Fruit fly (Drosophila melanogaster): ENCODE measurements around the gene Hgsnat.

The Hgsnat gene

dm6 chrX:4885875-4886274 is 32.7 kb upstream of the Hgsnat start:
- TF ChIP-seq dsf (GFP tag; optimal IDR thresholded peaks at IDR 0.05; ENCODE audit: borderline replicate concordance) (no peak), Mio (GFP tag; optimal IDR thresholded peaks at IDR 0.05) (no peak), Dfd (GFP tag; optimal IDR thresholded peaks at IDR 0.05) (no peak), fru (GFP tag; optimal IDR thresholded peaks at IDR 0.05) (no peak), Myc (optimal IDR thresholded peaks at IDR 0.05) (no peak)

dm6 chrX:4894596-4894995 is 23.9 kb upstream of the Hgsnat start:
- TF ChIP-seq Dfd (GFP tag; optimal IDR thresholded peaks at IDR 0.05) (peak; percentile 78), woc (GFP tag; optimal IDR thresholded peaks at IDR 0.05) (no peak)

- TF ChIP-seq pan (optimal IDR thresholded peaks at IDR 0.05) (peak; percentile 8), br (GFP tag; optimal IDR thresholded peaks at IDR 0.05) (no peak)
Observed at dm6 chrX:4896892-4897291, 21.6 kb upstream of the Hgsnat start.

dm6 chrX:4906573-4906972 is 12.0 kb upstream of the Hgsnat start, which contains the start of gene CG6927:
CG6927 (plus strand) TSS chrX:4906900.
- TF ChIP-seq CG32264 (GFP tag; optimal IDR thresholded peaks at IDR 0.05) (no peak), Jra (GFP tag; optimal IDR thresholded peaks at IDR 0.05) (no peak), psq (GFP tag; optimal IDR thresholded peaks at IDR 0.05) (peak; percentile 56), Myc (optimal IDR thresholded peaks at IDR 0.05) (no peak), foxo (GFP tag; optimal IDR thresholded peaks at IDR 0.05) (peak in 1 of 2 experiments; percentile 91), OdsH (GFP tag; optimal IDR thresholded peaks at IDR 0.05) (peak; percentile 47), N (GFP tag; optimal IDR thresholded peaks at IDR 0.05) (no peak), pan (optimal IDR thresholded peaks at IDR 0.05) (no peak), usp (GFP tag; optimal IDR thresholded peaks at IDR 0.05) (no peak), CrebA (GFP tag; optimal IDR thresholded peaks at IDR 0.05; ENCODE audit: borderline replicate concordance) (peak; percentile 30), jim (GFP tag; optimal IDR thresholded peaks at IDR 0.05) (no peak), dsf (GFP tag; optimal IDR thresholded peaks at IDR 0.05; ENCODE audit: borderline replicate concordance) (no peak), fru (GFP tag; optimal IDR thresholded peaks at IDR 0.05) (peak; percentile 82), Dif (GFP tag; optimal IDR thresholded peaks at IDR 0.05; ENCODE audit: partially characterized antibody) (no peak), ey (GFP tag; optimal IDR thresholded peaks at IDR 0.05) (peak; percentile 31), h (GFP tag; optimal IDR thresholded peaks at IDR 0.05) (peak; percentile 47), dmrt93B (GFP tag; optimal IDR thresholded peaks at IDR 0.05) (peak; percentile 67), GATAd (GFP tag; optimal IDR thresholded peaks at IDR 0.05) (no peak), sv (GFP tag; optimal IDR thresholded peaks at IDR 0.05) (no peak), sage (GFP tag; optimal IDR thresholded peaks at IDR 0.05) (no peak), Mio (GFP tag; optimal IDR thresholded peaks at IDR 0.05) (no peak), Hr83 (GFP tag; optimal IDR thresholded peaks at IDR 0.05; ENCODE audit: poor library complexity, severe bottlenecking) (no peak), brk (GFP tag; optimal IDR thresholded peaks at IDR 0.05) (no peak), tai (GFP tag; optimal IDR thresholded peaks at IDR 0.05) (peak; percentile 81), Rel (GFP tag; optimal IDR thresholded peaks at IDR 0.05) (no peak), Rel (tag; optimal IDR thresholded peaks at IDR 0.05) (peak; percentile 28), Abd-B (GFP tag; optimal IDR thresholded peaks at IDR 0.05) (no peak), CG9705 (GFP tag; optimal IDR thresholded peaks at IDR 0.05) (no peak), Hnf4 (GFP tag; optimal IDR thresholded peaks at IDR 0.05) (peak; percentile 28), br (GFP tag; optimal IDR thresholded peaks at IDR 0.05) (no peak), Sp1 (GFP tag; optimal IDR thresholded peaks at IDR 0.05) (peak; percentile 81), Vsx2 (GFP tag; optimal IDR thresholded peaks at IDR 0.05; ENCODE audit: partially characterized antibody) (no peak), lola (GFP tag; optimal IDR thresholded peaks at IDR 0.05) (no peak), dl (GFP tag; optimal IDR thresholded peaks at IDR 0.05; ENCODE audit: insufficient read depth in 1 of 2, partially characterized antibody in 2 of 2) (no peak), Dfd (GFP tag; optimal IDR thresholded peaks at IDR 0.05) (no peak), woc (GFP tag; optimal IDR thresholded peaks at IDR 0.05) (no peak), HLH106 (tag; optimal IDR thresholded peaks at IDR 0.05) (peak; percentile 84), Hr78 (GFP tag; optimal IDR thresholded peaks at IDR 0.05) (no peak), rgr (GFP tag; optimal IDR thresholded peaks at IDR 0.05) (peak; percentile 61)
